Fruit fly (Drosophila melanogaster): Measurements from ENCODE around the gene Argk2.

Argk2 gene

DNA sequence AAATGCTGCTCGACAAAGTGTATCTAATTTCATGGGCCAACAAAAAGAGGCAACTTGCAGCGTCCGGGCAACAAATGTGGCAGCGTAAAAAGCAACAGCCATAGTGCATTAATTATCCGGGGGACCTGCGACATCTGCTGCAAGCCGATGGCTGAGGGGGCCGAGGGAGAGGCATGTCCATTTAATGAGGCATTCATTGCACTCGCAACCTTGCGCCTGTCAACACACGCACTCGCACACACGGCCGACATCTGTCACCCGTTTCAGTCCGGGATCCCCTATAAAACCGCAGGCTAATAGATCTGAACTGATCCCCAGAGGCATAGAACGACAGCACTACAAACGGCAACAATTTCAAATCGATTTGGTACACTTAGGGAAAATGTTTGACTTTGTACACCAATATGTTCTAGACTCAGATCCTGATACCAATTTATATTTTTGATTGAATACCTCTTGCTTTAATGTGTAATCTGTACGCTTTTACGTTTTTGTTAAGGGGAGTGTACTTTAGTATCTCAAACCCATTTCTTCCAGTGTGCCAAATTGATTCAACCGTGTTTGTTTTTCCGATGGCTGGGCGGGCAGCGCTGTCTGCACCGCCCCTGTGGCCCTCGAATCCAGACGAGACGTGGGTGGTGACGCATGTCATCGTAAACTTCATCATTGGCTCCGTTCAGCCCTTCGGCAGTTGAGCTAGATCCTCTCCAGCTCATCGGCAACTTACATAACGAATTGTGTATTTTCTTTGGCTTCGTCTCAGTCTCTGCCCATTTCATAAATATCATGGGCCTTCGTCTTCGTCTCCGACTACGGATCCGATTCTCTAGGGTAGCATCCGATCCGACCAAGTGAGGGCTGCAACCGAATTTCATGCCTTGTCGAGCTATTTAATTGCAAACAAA is 35.5 kb upstream of the Argk2 start (continued):
- TF ChIP-seq gcm2 (GFP tag; optimal IDR thresholded peaks at IDR 0.05) = peak; percentile 15
- no peak for TF ChIP-seq sd (tag; optimal IDR thresholded peaks at IDR 0.05)
- TF ChIP-seq ERR (GFP tag; optimal IDR thresholded peaks at IDR 0.05) = peak; percentile 28
- TF ChIP-seq CkIIα-i1 (GFP tag; IDR thresholded peaks at IDR 0.05) = no peak
- peak; percentile 33 for TF ChIP-seq HLH54F (GFP tag; optimal IDR thresholded peaks at IDR 0.05)
- peak; percentile 89 for TF ChIP-seq ac (GFP tag; optimal IDR thresholded peaks at IDR 0.05)
- TF ChIP-seq Trl (optimal IDR thresholded peaks at IDR 0.05) = no peak
- TF ChIP-seq Trl (GFP tag; optimal IDR thresholded peaks at IDR 0.05) = peak; percentile 90
- no peak for TF ChIP-seq CG3281 (GFP tag; optimal IDR thresholded peaks at IDR 0.05)
- TF ChIP-seq CG4404 (GFP tag; IDR thresholded peaks at IDR 0.05) = peak; percentile 93
- peak; percentile 59; the same call in 2 of the 3 replicates for TF ChIP-seq Aef1 (GFP tag; IDR thresholded peaks at IDR 0.05)
- TF ChIP-seq en (GFP tag; optimal IDR thresholded peaks at IDR 0.05) = peak; percentile 78
- peak; percentile 85 for TF ChIP-seq CG6689 (GFP tag; IDR thresholded peaks at IDR 0.05)
- TF ChIP-seq dmrt11E (tag; optimal IDR thresholded peaks at IDR 0.05) = peak; percentile 89
- no peak for TF ChIP-seq BtbVII (GFP tag; optimal IDR thresholded peaks at IDR 0.05)
- TF ChIP-seq seq (GFP tag; IDR thresholded peaks at IDR 0.05) = 0 out of 2 replicates have a peak, but pooled peaks have one; percentile 17
- TF ChIP-seq dm (GFP tag; optimal IDR thresholded peaks at IDR 0.05) = peak; percentile 46
- peak; percentile 53 for TF ChIP-seq her (GFP tag; optimal IDR thresholded peaks at IDR 0.05)
- 0 out of 2 replicates have a peak, but pooled peaks have one; percentile 28 for TF ChIP-seq slbo (GFP tag; IDR thresholded peaks at IDR 0.05)
- peak; percentile 55 for TF ChIP-seq CG3407 (GFP tag; optimal IDR thresholded peaks at IDR 0.05)
- TF ChIP-seq CG9437 (GFP tag; optimal IDR thresholded peaks at IDR 0.05) = peak; percentile 34
- TF ChIP-seq Neu2 (GFP tag; optimal IDR thresholded peaks at IDR 0.05; ENCODE audit: borderline replicate concordance) = peak; percentile 49
- TF ChIP-seq stc (GFP tag; IDR thresholded peaks at IDR 0.05) = peak; percentile 42; the same call in 1 of the 2 replicates
- TF ChIP-seq nom (GFP tag; optimal IDR thresholded peaks at IDR 0.05) = no peak
- peak; percentile 67; the same call in 1 of the 2 replicates for TF ChIP-seq peb (GFP tag; IDR thresholded peaks at IDR 0.05)
- TF ChIP-seq CG10274 (GFP tag; optimal IDR thresholded peaks at IDR 0.05) = peak; percentile 13
- peak; percentile 32 for TF ChIP-seq Bdp1 (GFP tag; optimal IDR thresholded peaks at IDR 0.05)
- peak; percentile 63 for TF ChIP-seq ind (GFP tag; optimal IDR thresholded peaks at IDR 0.05)
- TF ChIP-seq CG6175 (GFP tag; IDR thresholded peaks at IDR 0.05) = no peak
- no peak for TF ChIP-seq TFAM (GFP tag; optimal IDR thresholded peaks at IDR 0.05)
- TF ChIP-seq CG12942 (GFP tag; optimal IDR thresholded peaks at IDR 0.05) = peak; percentile 49
- TF ChIP-seq pzg (GFP tag; optimal IDR thresholded peaks at IDR 0.05) = no peak
- peak; percentile 46; the same call in 1 of the 2 replicates for TF ChIP-seq Rfx (GFP tag; IDR thresholded peaks at IDR 0.05)
- peak; percentile 4 for TF ChIP-seq caup (GFP tag; optimal IDR thresholded peaks at IDR 0.05; ENCODE audit: severe bottlenecking)
- TF ChIP-seq CG17186 (GFP tag; optimal IDR thresholded peaks at IDR 0.05) = peak; percentile 59
- peak; percentile 44 for TF ChIP-seq MTF-1 (GFP tag; optimal IDR thresholded peaks at IDR 0.05; ENCODE audit: borderline replicate concordance)
- peak; percentile 73 for TF ChIP-seq Awh (GFP tag; IDR thresholded peaks at IDR 0.05)
- TF ChIP-seq Doc2 (GFP tag; IDR thresholded peaks at IDR 0.05) = peak; percentile 21; the same call in 1 of the 2 replicates
- TF ChIP-seq vvl (GFP tag; IDR thresholded peaks at IDR 0.05) = peak; percentile 91
- peak; percentile 2 for TF ChIP-seq Bteb2 (GFP tag; optimal IDR thresholded peaks at IDR 0.05)
- no peak for TF ChIP-seq luna (GFP tag; optimal IDR thresholded peaks at IDR 0.05)
- TF ChIP-seq bcd (GFP tag; optimal IDR thresholded peaks at IDR 0.05) = peak; percentile 63
- no peak for TF ChIP-seq lbe (GFP tag; optimal IDR thresholded peaks at IDR 0.05)
- TF ChIP-seq CG4820 (GFP tag; optimal IDR thresholded peaks at IDR 0.05) = peak; percentile 77
- TF ChIP-seq CG11456 (GFP tag; IDR thresholded peaks at IDR 0.05) = peak; percentile 68; the same call in 2 of the 3 replicates
- peak; percentile 76 for TF ChIP-seq CG10654 (GFP tag; optimal IDR thresholded peaks at IDR 0.05)
- peak; percentile 57; the same call in 2 of the 4 replicates for TF ChIP-seq Gug (GFP tag; IDR thresholded peaks at IDR 0.05)
- TF ChIP-seq Atf-2 (GFP tag; optimal IDR thresholded peaks at IDR 0.05) = peak; percentile 56
- TF ChIP-seq B-H1 (GFP tag; IDR thresholded peaks at IDR 0.05) = peak; percentile 46; the same call in 2 of the 3 replicates
